Fruit fly (Drosophila melanogaster): ENCODE data around the gene mei-217.

Gene mei-217

dm6 chrX:17123545-17124203 is 19.1 kb downstream of the mei-217 start (continued):
- TF ChIP-seq p53 (GFP tag; optimal IDR thresholded peaks at IDR 0.05) = no peak
- peak; percentile 53 for TF ChIP-seq ems (GFP tag; optimal IDR thresholded peaks at IDR 0.05)
- TF ChIP-seq phol (tag; optimal IDR thresholded peaks at IDR 0.05) = peak; percentile 79
- TF ChIP-seq CG3163 (GFP tag; optimal IDR thresholded peaks at IDR 0.05) = no peak
- peak; percentile 37 for TF ChIP-seq Antp (GFP tag; optimal IDR thresholded peaks at IDR 0.05)
- TF ChIP-seq toy (GFP tag; IDR thresholded peaks at IDR 0.05) = no peak
- no peak for TF ChIP-seq cg (GFP tag; optimal IDR thresholded peaks at IDR 0.05)
- 0 out of 3 replicates have a peak, but pooled peaks have one; percentile 26 for TF ChIP-seq Mrtf (GFP tag; IDR thresholded peaks at IDR 0.05)
- TF ChIP-seq luna (GFP tag; optimal IDR thresholded peaks at IDR 0.05) = no peak
- TF ChIP-seq gcm (GFP tag; optimal IDR thresholded peaks at IDR 0.05) = peak; percentile 43
- peak; percentile 54 to 81 for TF ChIP-seq dpn (GFP tag; optimal IDR thresholded peaks at IDR 0.05)
- no peak for TF ChIP-seq h (optimal IDR thresholded peaks at IDR 0.05)
- peak; percentile 82 for TF ChIP-seq PHDP (tag; optimal IDR thresholded peaks at IDR 0.05)
- peak; percentile 60 for TF ChIP-seq CrebB (tag; optimal IDR thresholded peaks at IDR 0.05)
- peak; percentile 27 for TF ChIP-seq CG33213 (GFP tag; optimal IDR thresholded peaks at IDR 0.05)
- TF ChIP-seq mam (GFP tag; optimal IDR thresholded peaks at IDR 0.05) = peak; percentile 29
- TF ChIP-seq Spps (tag; optimal IDR thresholded peaks at IDR 0.05) = peak; percentile 39
- TF ChIP-seq Eip74EF (GFP tag; optimal IDR thresholded peaks at IDR 0.05) = peak in 1 of 2 experiments; percentile 77
- TF ChIP-seq Max (GFP tag; optimal IDR thresholded peaks at IDR 0.05) = peak; percentile 25
- TF ChIP-seq gfzf (GFP tag; optimal IDR thresholded peaks at IDR 0.05) = no peak
- no peak for TF ChIP-seq kah (GFP tag; optimal IDR thresholded peaks at IDR 0.05)
- TF ChIP-seq CG17359 (tag; optimal IDR thresholded peaks at IDR 0.05) = peak; percentile 86
- peak; percentile 64 for TF ChIP-seq CG12155 (GFP tag; optimal IDR thresholded peaks at IDR 0.05)
- TF ChIP-seq eyg (GFP tag; optimal IDR thresholded peaks at IDR 0.05) = no peak
- peak; percentile 31 for TF ChIP-seq cato (GFP tag; optimal IDR thresholded peaks at IDR 0.05; ENCODE audit: borderline replicate concordance)
- no peak for TF ChIP-seq sqz (GFP tag; optimal IDR thresholded peaks at IDR 0.05)
- TF ChIP-seq exex (tag; optimal IDR thresholded peaks at IDR 0.05) = no peak
- no peak for TF ChIP-seq ac (GFP tag; optimal IDR thresholded peaks at IDR 0.05)
- peak; percentile 18 for TF ChIP-seq CG6654 (GFP tag; optimal IDR thresholded peaks at IDR 0.05)
- TF ChIP-seq CG31365 (tag; optimal IDR thresholded peaks at IDR 0.05) = peak; percentile 3
- peak; percentile 15 for TF ChIP-seq Side (GFP tag; optimal IDR thresholded peaks at IDR 0.05)
- TF ChIP-seq dysf (GFP tag; IDR thresholded peaks at IDR 0.05) = peak; percentile 80
- 0 out of 2 replicates have a peak, but pooled peaks have one; percentile 50 for TF ChIP-seq CG7372 (GFP tag; IDR thresholded peaks at IDR 0.05)
- peak; percentile 11 for TF ChIP-seq vfl (GFP tag; optimal IDR thresholded peaks at IDR 0.05)
- TF ChIP-seq D (optimal IDR thresholded peaks at IDR 0.05) = no peak
- TF ChIP-seq D (GFP tag; optimal IDR thresholded peaks at IDR 0.05) = peak; percentile 61
- TF ChIP-seq lab (GFP tag; optimal IDR thresholded peaks at IDR 0.05) = peak; percentile 82
- no peak for TF ChIP-seq CG7963 (GFP tag; IDR thresholded peaks at IDR 0.05; ENCODE audit: partially characterized antibody)
- 0 out of 2 replicates have a peak, but pooled peaks have one; percentile 11 for TF ChIP-seq Dip2 (GFP tag; IDR thresholded peaks at IDR 0.05)
- peak; percentile 47; the same call in 1 of the 2 replicates for TF ChIP-seq CG16779 (GFP tag; IDR thresholded peaks at IDR 0.05)
- no peak for TF ChIP-seq hth (optimal IDR thresholded peaks at IDR 0.05)
- peak; percentile 5 for TF ChIP-seq CG34376 (GFP tag; optimal IDR thresholded peaks at IDR 0.05)
- TF ChIP-seq repo (GFP tag; optimal IDR thresholded peaks at IDR 0.05) = no peak
- TF ChIP-seq Asciz (GFP tag; optimal IDR thresholded peaks at IDR 0.05) = peak; percentile 71
- peak; percentile 54; the same call in 1 of the 2 replicates for TF ChIP-seq CG5953 (GFP tag; IDR thresholded peaks at IDR 0.05)
- peak; percentile 74 for TF ChIP-seq CoRest (tag; optimal IDR thresholded peaks at IDR 0.05)
- TF ChIP-seq CG18599 (GFP tag; optimal IDR thresholded peaks at IDR 0.05) = peak; percentile 88
- TF ChIP-seq peb (GFP tag; IDR thresholded peaks at IDR 0.05) = peak; percentile 62
- TF ChIP-seq dan (GFP tag; IDR thresholded peaks at IDR 0.05) = no peak
- TF ChIP-seq CG4730 (GFP tag; IDR thresholded peaks at IDR 0.05) = 0 out of 2 replicates have a peak, but pooled peaks have one; percentile 38
